Worm (Caenorhabditis elegans): ENCODE data around the gene unc-7.

ce11 chrX:15188510-15188909, 41.0 kb upstream of the unc-7 start:
- no peak for TF ChIP-seq nhr-11 (tag; optimal IDR thresholded peaks at IDR 0.05)
- TF ChIP-seq lin-39 (tag; optimal IDR thresholded peaks at IDR 0.05) = no peak
- TF ChIP-seq lin-35 (GFP tag; optimal IDR thresholded peaks at IDR 0.05) = no peak
- TF ChIP-seq nhr-28 (tag; optimal IDR thresholded peaks at IDR 0.05) = no peak
- no peak for TF ChIP-seq snpc-4 (tag; optimal IDR thresholded peaks at IDR 0.05)
- TF ChIP-seq nhr-237 (tag; optimal IDR thresholded peaks at IDR 0.05) = no peak
- TF ChIP-seq dpl-1 (GFP tag; optimal IDR thresholded peaks at IDR 0.05) = no peak
- TF ChIP-seq aly-2 (tag; optimal IDR thresholded peaks at IDR 0.05) = no peak
- no peak for TF ChIP-seq unc-62 (GFP tag; optimal IDR thresholded peaks at IDR 0.05)
- no peak for TF ChIP-seq fos-1 (tag; optimal IDR thresholded peaks at IDR 0.05)
- TF ChIP-seq nhr-77 (tag; optimal IDR thresholded peaks at IDR 0.05) = no peak
- no peak for TF ChIP-seq ztf-11 (tag; optimal IDR thresholded peaks at IDR 0.05)
- TF ChIP-seq hlh-17 (GFP tag; optimal IDR thresholded peaks at IDR 0.05; ENCODE audit: borderline replicate concordance) = no peak
